Worm (Caenorhabditis elegans): ENCODE measurements around the gene C05G5.7.
A peak's percentile ranks its signal among the peaks of the same experiment; 100 is the strongest.

C05G5.7 gene

DNA sequence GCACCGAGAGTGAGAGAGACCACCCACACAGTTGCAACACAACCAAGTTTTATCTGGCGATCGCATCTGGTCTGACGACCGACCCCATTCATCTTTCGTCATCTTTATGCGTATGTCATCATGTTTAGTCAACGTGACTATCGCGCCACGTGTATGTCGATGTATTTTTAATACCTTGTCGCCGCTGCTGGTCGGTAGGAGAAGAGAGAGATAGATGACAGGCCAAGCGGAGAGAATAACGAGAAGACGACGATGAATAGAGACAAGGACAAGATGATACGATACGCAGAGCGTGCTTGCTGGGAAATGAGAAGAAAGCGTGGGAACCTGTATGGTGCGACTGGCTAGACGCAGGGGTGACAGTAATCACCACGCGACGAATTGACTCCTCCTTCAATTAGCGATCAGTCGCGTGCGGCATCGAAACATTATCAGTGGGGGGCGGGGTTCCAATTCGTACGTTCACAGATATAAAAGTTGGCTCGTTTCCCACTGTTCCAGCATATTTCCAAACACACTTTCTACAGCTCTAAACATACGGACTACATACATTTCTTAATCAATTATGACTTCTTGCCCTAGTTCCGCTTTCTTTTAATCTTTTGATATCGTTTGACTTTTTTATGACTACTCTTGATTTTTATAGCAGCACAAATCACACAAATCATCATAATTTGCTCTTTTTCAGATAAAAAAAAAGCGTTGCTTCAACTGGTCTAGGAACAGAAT lies 46.9 kb upstream of the C05G5.7 start, which contains the start of gene tatn-1:
Gene tatn-1 (plus strand): TSS at position 689 of the 729 bp plus-strand sequence.
- TF ChIP-seq tbx-2 (tag; optimal IDR thresholded peaks at IDR 0.05) (peak; percentile 20), ref-2 (tag; optimal IDR thresholded peaks at IDR 0.05) (peak; percentile 64), rnt-1 (tag; optimal IDR thresholded peaks at IDR 0.05) (peak; percentile 75), elt-2 (tag; optimal IDR thresholded peaks at IDR 0.05) (peak; percentile 24), pqm-1 (tag; optimal IDR thresholded peaks at IDR 0.05) (peak; percentile 13), fax-1 (tag; optimal IDR thresholded peaks at IDR 0.05) (no peak), ceh-2 (tag; optimal IDR thresholded peaks at IDR 0.05) (no peak), nfya-1 (tag; optimal IDR thresholded peaks at IDR 0.05) (peak; percentile 16), hlh-30 (tag; optimal IDR thresholded peaks at IDR 0.05; ENCODE audit: insufficient read depth) (peak; percentile 29), K02D7.2 (tag; optimal IDR thresholded peaks at IDR 0.05) (no peak), sdc-2 (tag; optimal IDR thresholded peaks at IDR 0.05) (peak; percentile 14), tbx-7 (tag; optimal IDR thresholded peaks at IDR 0.05) (no peak), C38D4.7 (GFP tag; optimal IDR thresholded peaks at IDR 0.05) (no peak), ceh-18 (tag; optimal IDR thresholded peaks at IDR 0.05) (peak; percentile 19), unc-55 (GFP tag; optimal IDR thresholded peaks at IDR 0.05) (peak; percentile 56), dmd-4 (tag; optimal IDR thresholded peaks at IDR 0.05; ENCODE audit: borderline replicate concordance) (no peak), dve-1 (tag; optimal IDR thresholded peaks at IDR 0.05) (peak; percentile 26), fkh-10 (GFP tag; optimal IDR thresholded peaks at IDR 0.05) (no peak), F13H6.1 (tag; optimal IDR thresholded peaks at IDR 0.05) (peak; percentile 38), ceh-9 (tag; optimal IDR thresholded peaks at IDR 0.05) (no peak)

DNA sequence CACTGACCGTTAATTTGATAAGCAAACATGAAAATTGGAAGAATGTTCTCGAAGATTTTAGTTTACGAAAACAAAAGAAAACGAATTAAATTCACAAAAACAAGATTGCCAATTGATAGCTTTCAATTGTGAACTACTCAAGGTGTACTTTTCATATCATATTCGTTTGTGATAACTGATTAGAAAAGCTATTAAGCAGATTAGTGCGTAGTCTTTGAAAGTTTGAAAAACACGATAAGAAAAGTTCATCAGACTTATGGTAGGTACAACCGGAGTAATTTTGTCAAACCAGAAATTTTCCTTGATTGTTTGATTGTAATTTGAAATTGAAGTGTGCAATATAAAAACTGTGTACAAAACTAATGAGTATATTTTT lies 44.0 kb upstream of the C05G5.7 start:
- TF ChIP-seq ahr-1 (tag; optimal IDR thresholded peaks at IDR 0.05) (no peak), unc-86 (tag; optimal IDR thresholded peaks at IDR 0.05) (no peak)

DNA sequence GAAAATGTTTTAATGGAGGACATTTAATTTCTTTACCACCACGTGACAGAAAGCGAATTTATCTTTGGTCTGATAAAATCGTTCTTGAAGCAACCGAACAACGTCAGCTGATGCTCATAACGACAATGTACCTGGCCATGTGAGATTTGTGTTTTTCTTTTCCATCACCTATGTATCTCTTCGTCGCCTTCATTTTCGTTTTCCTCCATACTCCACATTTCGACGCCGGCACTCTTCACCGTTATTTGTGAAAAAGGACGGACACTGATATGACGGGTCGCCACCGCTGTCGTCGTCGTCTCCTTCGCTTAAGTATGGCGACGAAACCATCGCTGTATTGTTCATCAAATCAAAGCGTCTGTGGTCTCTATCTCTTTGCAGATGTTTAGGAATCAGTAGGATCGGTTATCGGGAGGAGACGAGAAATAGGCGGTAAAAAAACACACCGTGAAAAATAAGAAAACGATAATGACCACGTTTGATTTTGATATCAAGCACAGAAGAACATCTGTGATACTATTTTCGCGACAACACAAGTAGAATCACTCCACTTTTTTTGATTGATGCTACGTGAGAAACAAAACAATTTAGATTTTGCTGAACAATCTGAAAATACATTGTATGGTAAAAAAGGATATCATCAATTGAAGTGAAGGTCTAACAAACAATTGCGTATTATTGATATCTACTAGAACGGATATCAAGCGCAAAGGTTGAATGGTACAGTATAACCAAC lies 43.4 kb upstream of the C05G5.7 start:
- no peak for TF ChIP-seq hlh-30 (tag; optimal IDR thresholded peaks at IDR 0.05; ENCODE audit: insufficient read depth)
- TF ChIP-seq ets-4 (tag; optimal IDR thresholded peaks at IDR 0.05), result no peak
- no peak for TF ChIP-seq hlh-8 (tag; optimal IDR thresholded peaks at IDR 0.05)
- TF ChIP-seq C08G9.2 (tag; optimal IDR thresholded peaks at IDR 0.05), result no peak
- TF ChIP-seq ceh-48 (tag; optimal IDR thresholded peaks at IDR 0.05), result no peak
- no peak for TF ChIP-seq fkh-6 (tag; optimal IDR thresholded peaks at IDR 0.05)
- no peak for TF ChIP-seq ref-2 (tag; optimal IDR thresholded peaks at IDR 0.05)
- no peak for TF ChIP-seq ttx-3 (tag; optimal IDR thresholded peaks at IDR 0.05)
- TF ChIP-seq tbx-2 (tag; optimal IDR thresholded peaks at IDR 0.05), result no peak
- no peak for TF ChIP-seq odd-2 (tag; optimal IDR thresholded peaks at IDR 0.05)
- no peak for TF ChIP-seq pros-1 (tag; optimal IDR thresholded peaks at IDR 0.05)
- TF ChIP-seq unc-86 (tag; optimal IDR thresholded peaks at IDR 0.05), result no peak
- TF ChIP-seq zip-5 (tag; optimal IDR thresholded peaks at IDR 0.05), result no peak
- TF ChIP-seq dve-1 (tag; optimal IDR thresholded peaks at IDR 0.05), result no peak

DNA sequence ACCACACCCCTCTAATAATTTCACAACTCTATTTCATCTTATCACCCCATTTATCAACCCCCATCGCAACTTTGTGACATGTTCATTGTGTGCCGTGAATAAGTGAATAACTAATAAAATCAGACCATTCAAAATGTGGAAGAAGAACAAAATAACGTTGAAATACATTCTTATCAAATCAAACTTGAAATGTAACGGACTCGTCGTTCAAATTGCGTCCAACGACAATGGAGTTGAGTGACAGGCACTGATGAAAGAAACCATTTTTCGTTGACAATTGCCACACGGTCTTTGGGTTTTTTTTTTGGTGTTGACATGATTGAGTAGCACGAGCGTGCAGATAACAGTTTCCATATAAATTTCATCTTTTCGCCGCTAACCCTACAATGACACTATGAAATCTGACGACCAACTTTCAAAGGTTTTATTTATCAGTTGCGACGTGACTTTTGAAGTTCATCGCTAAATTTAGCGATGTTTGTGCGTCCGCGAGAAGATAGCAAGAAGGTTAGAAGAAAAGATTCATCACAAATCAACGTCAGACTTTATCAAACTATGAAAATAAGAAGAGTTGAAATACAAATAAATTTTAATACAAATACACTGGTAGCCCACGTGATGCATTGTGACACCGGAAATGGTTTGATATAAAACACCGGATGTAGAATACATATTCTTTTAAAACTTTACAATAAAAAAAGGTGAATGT lies 40.0 kb upstream of the C05G5.7 start:
- no peak for TF ChIP-seq ets-4 (tag; optimal IDR thresholded peaks at IDR 0.05)
- TF ChIP-seq lin-11 (tag; optimal IDR thresholded peaks at IDR 0.05), result no peak
- no peak for TF ChIP-seq ceh-9 (tag; optimal IDR thresholded peaks at IDR 0.05)
- no peak for TF ChIP-seq gmeb-2 (tag; optimal IDR thresholded peaks at IDR 0.05)
- no peak for TF ChIP-seq ceh-6 (GFP tag; optimal IDR thresholded peaks at IDR 0.05)
- TF ChIP-seq dve-1 (tag; optimal IDR thresholded peaks at IDR 0.05), result no peak
- no peak for TF ChIP-seq ceh-14 (tag; optimal IDR thresholded peaks at IDR 0.05)
- no peak for TF ChIP-seq pag-3 (tag; optimal IDR thresholded peaks at IDR 0.05; ENCODE audit: borderline replicate concordance)
- TF ChIP-seq ceh-45 (GFP tag; IDR thresholded peaks at IDR 0.05), result no peak
- no peak for TF ChIP-seq madf-2 (tag; optimal IDR thresholded peaks at IDR 0.05)
- no peak for TF ChIP-seq syd-9 (tag; optimal IDR thresholded peaks at IDR 0.05)
- no peak for TF ChIP-seq ceh-19 (GFP tag; optimal IDR thresholded peaks at IDR 0.05)

Data from whole organism, late embryonic.